Fruit fly (Drosophila melanogaster): ENCODE results near the gene CG7131.
A peak's percentile ranks its signal among the peaks of the same experiment; 100 is the strongest.

CG7131 gene

DNA sequence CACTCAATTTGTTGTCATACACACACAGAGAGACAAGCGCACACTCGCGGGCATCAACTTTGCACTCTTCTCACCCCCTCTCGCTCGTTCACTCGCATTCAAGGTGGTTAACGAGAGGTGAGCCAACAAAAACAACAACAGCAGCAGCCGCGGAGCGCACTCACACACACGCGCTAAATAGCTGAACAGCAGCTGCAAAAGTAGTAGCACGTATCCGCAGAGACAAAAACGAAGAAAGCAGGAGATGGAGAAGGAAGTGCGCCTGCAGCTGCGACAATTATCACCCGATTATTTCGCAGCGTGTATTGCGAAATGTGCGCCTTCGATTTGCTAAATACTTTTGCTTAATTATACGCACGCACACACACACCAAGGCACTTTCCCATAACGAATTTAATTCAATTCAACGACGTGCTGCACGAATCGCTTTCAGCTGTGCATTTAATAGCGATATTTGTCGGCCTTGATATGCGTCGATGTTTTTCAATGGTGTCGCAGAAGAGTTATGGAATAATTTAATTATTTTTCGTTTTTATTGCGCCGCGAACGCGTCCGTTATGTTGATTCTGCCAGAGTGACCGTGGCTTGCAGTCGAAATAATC, 9.8 kb upstream of the CG7131 start (continued):
- TF ChIP-seq CG2875 (GFP tag; optimal IDR thresholded peaks at IDR 0.05) = peak; percentile 3
- TF ChIP-seq sim (GFP tag; IDR thresholded peaks at IDR 0.05) = 0 out of 2 replicates have a peak, but pooled peaks have one; percentile 50
- TF ChIP-seq wdn (GFP tag; IDR thresholded peaks at IDR 0.05) = no peak
- no peak for TF ChIP-seq Jarid2 (GFP tag; optimal IDR thresholded peaks at IDR 0.05)
- TF ChIP-seq Awh (GFP tag; IDR thresholded peaks at IDR 0.05) = peak; percentile 58; the same call in 1 of the 2 replicates
- TF ChIP-seq knrl (GFP tag; IDR thresholded peaks at IDR 0.05; ENCODE audit: partially characterized antibody) = no peak
- peak; percentile 54; the same call in 2 of the 3 replicates for TF ChIP-seq Dbx (GFP tag; IDR thresholded peaks at IDR 0.05)
- no peak for TF ChIP-seq pho (GFP tag; optimal IDR thresholded peaks at IDR 0.05)
- peak; percentile 41 to 53 for TF ChIP-seq Trl (optimal IDR thresholded peaks at IDR 0.05)
- TF ChIP-seq Trl (GFP tag; optimal IDR thresholded peaks at IDR 0.05) = no peak
- peak; percentile 70; the same call in 1 of the 3 replicates for TF ChIP-seq otp (GFP tag; IDR thresholded peaks at IDR 0.05)
- peak in 1 of 2 experiments; percentile 4 for TF ChIP-seq bsh (GFP tag; optimal IDR thresholded peaks at IDR 0.05)
- no peak for TF ChIP-seq Scr (GFP tag; IDR thresholded peaks at IDR 0.05; ENCODE audit: partially characterized antibody)
- TF ChIP-seq MESR4 (GFP tag; optimal IDR thresholded peaks at IDR 0.05) = peak; percentile 67
- peak; percentile 19; the same call in 1 of the 3 replicates for TF ChIP-seq CG6791 (GFP tag; IDR thresholded peaks at IDR 0.05; ENCODE audit: partially characterized antibody)
- 0 out of 2 replicates have a peak, but pooled peaks have one; percentile 23 for TF ChIP-seq Ptx1 (GFP tag; IDR thresholded peaks at IDR 0.05)
- TF ChIP-seq toy (GFP tag; IDR thresholded peaks at IDR 0.05) = no peak
- no peak for TF ChIP-seq CG43689 (GFP tag; IDR thresholded peaks at IDR 0.05)
- peak; percentile 29 for TF ChIP-seq CG4854 (GFP tag; optimal IDR thresholded peaks at IDR 0.05)
- no peak for TF ChIP-seq CG10267 (tag; optimal IDR thresholded peaks at IDR 0.05)
- peak; percentile 14 for TF ChIP-seq NfI (GFP tag; optimal IDR thresholded peaks at IDR 0.05)
- peak; percentile 59 for TF ChIP-seq CG10543 (GFP tag; optimal IDR thresholded peaks at IDR 0.05)
- TF ChIP-seq Sox102F (GFP tag; optimal IDR thresholded peaks at IDR 0.05) = no peak
- TF ChIP-seq CG3281 (GFP tag; optimal IDR thresholded peaks at IDR 0.05) = peak; percentile 8
- TF ChIP-seq h (optimal IDR thresholded peaks at IDR 0.05) = no peak
- TF ChIP-seq CG11085 (GFP tag; IDR thresholded peaks at IDR 0.05) = no peak
- peak; percentile 17; the same call in 1 of the 3 replicates for TF ChIP-seq dysf (GFP tag; IDR thresholded peaks at IDR 0.05)
- 0 out of 3 replicates have a peak, but pooled peaks have one; percentile 1 for TF ChIP-seq CG11695 (GFP tag; IDR thresholded peaks at IDR 0.05)
- TF ChIP-seq ftz-f1 (GFP tag; optimal IDR thresholded peaks at IDR 0.05) = peak; percentile 97
- TF ChIP-seq CG6854 (GFP tag; optimal IDR thresholded peaks at IDR 0.05) = peak; percentile 42
- no peak for TF ChIP-seq CG10654 (GFP tag; optimal IDR thresholded peaks at IDR 0.05)
- peak; percentile 16 for TF ChIP-seq CG12769 (tag; optimal IDR thresholded peaks at IDR 0.05)
- TF ChIP-seq CG15073 (GFP tag; optimal IDR thresholded peaks at IDR 0.05) = no peak
- no peak for TF ChIP-seq CG7372 (GFP tag; IDR thresholded peaks at IDR 0.05)
- TF ChIP-seq ems (GFP tag; optimal IDR thresholded peaks at IDR 0.05) = peak; percentile 22
- peak; percentile 7 for TF ChIP-seq Hey (tag; optimal IDR thresholded peaks at IDR 0.05)
- no peak for TF ChIP-seq CG8281 (tag; optimal IDR thresholded peaks at IDR 0.05)
- no peak for TF ChIP-seq vfl (GFP tag; optimal IDR thresholded peaks at IDR 0.05)
- TF ChIP-seq Ets65A (GFP tag) = peak; percentile 61
- TF ChIP-seq so (GFP tag; IDR thresholded peaks at IDR 0.05) = 0 out of 3 replicates have a peak, but pooled peaks have one; percentile 37
- peak; percentile 11 for TF ChIP-seq gcm2 (GFP tag; optimal IDR thresholded peaks at IDR 0.05)
- TF ChIP-seq tll (GFP tag; optimal IDR thresholded peaks at IDR 0.05) = peak in 1 of 2 experiments; percentile 57
- TF ChIP-seq Bgb (GFP tag; IDR thresholded peaks at IDR 0.05; ENCODE audit: partially characterized antibody) = peak; percentile 28; the same call in 1 of the 2 replicates
- TF ChIP-seq Dref (GFP tag; IDR thresholded peaks at IDR 0.05) = 0 out of 2 replicates have a peak, but pooled peaks have one; percentile 20
- TF ChIP-seq CG12155 (GFP tag; optimal IDR thresholded peaks at IDR 0.05) = peak; percentile 54
- no peak for TF ChIP-seq CG13775 (GFP tag; optimal IDR thresholded peaks at IDR 0.05)
- TF ChIP-seq CG16815 (GFP tag; optimal IDR thresholded peaks at IDR 0.05) = peak; percentile 6
- no peak for TF ChIP-seq Dad (GFP tag; optimal IDR thresholded peaks at IDR 0.05)
- peak; percentile 65 for TF ChIP-seq sob (GFP tag; IDR thresholded peaks at IDR 0.05)
- no peak for TF ChIP-seq ato (GFP tag; IDR thresholded peaks at IDR 0.05; ENCODE audit: partially characterized antibody)

All from whole organism, embryonic.